Fruit fly (Drosophila melanogaster): Measurements from ENCODE around the gene mfrn.
A peak's percentile ranks its signal among the peaks of the same experiment; 100 is the strongest.

Gene mfrn

dm6 chr3R:27987772-27988171 is 40.0 kb upstream of the mfrn start (continued):
- no peak for TF ChIP-seq pho (GFP tag; optimal IDR thresholded peaks at IDR 0.05)
- TF ChIP-seq CG7556 (GFP tag; optimal IDR thresholded peaks at IDR 0.05): no peak
- TF ChIP-seq lola (GFP tag; optimal IDR thresholded peaks at IDR 0.05): no peak
- no peak for TF ChIP-seq Fer2 (tag; optimal IDR thresholded peaks at IDR 0.05)
- no peak for TF ChIP-seq Scr (GFP tag; IDR thresholded peaks at IDR 0.05; ENCODE audit: partially characterized antibody)
- TF ChIP-seq CG31365 (tag; optimal IDR thresholded peaks at IDR 0.05): no peak
- TF ChIP-seq Ada2b (GFP tag; IDR thresholded peaks at IDR 0.05): no peak
- peak; percentile 8; the same call in 1 of the 2 replicates for TF ChIP-seq rib (GFP tag; IDR thresholded peaks at IDR 0.05)
- no peak for TF ChIP-seq Sin3A (optimal IDR thresholded peaks at IDR 0.05)

- TF ChIP-seq Dref (GFP tag; IDR thresholded peaks at IDR 0.05): no peak
- peak; percentile 71 for TF ChIP-seq CG17328 (GFP tag; IDR thresholded peaks at IDR 0.05)
- no peak for TF ChIP-seq gfzf (GFP tag; optimal IDR thresholded peaks at IDR 0.05)
- peak; percentile 47 for TF ChIP-seq fd96Cb (tag; optimal IDR thresholded peaks at IDR 0.05)
- no peak for TF ChIP-seq luna (GFP tag; optimal IDR thresholded peaks at IDR 0.05)
- TF ChIP-seq CG10959 (GFP tag; IDR thresholded peaks at IDR 0.05): no peak
- TF ChIP-seq nmo (GFP tag; optimal IDR thresholded peaks at IDR 0.05): peak; percentile 83
- TF ChIP-seq CG12942 (GFP tag; optimal IDR thresholded peaks at IDR 0.05): peak; percentile 21
- TF ChIP-seq CG11093 (GFP tag; IDR thresholded peaks at IDR 0.05): no peak
- TF ChIP-seq D19A (tag; optimal IDR thresholded peaks at IDR 0.05): peak; percentile 51
- TF ChIP-seq Ets65A (GFP tag): no peak
- TF ChIP-seq CG30403 (GFP tag; optimal IDR thresholded peaks at IDR 0.05): peak; percentile 77
- TF ChIP-seq CG1647 (GFP tag; optimal IDR thresholded peaks at IDR 0.05): peak; percentile 27
- TF ChIP-seq klu (GFP tag; IDR thresholded peaks at IDR 0.05): peak; percentile 69
- TF ChIP-seq her (GFP tag; optimal IDR thresholded peaks at IDR 0.05): no peak
- TF ChIP-seq eyg (GFP tag; optimal IDR thresholded peaks at IDR 0.05): no peak
- TF ChIP-seq jumu (GFP tag; optimal IDR thresholded peaks at IDR 0.05): no peak
- TF ChIP-seq Side (GFP tag; optimal IDR thresholded peaks at IDR 0.05): no peak
- TF ChIP-seq Mes4 (GFP tag; optimal IDR thresholded peaks at IDR 0.05): no peak
- peak; percentile 79 for TF ChIP-seq CG9932 (GFP tag; IDR thresholded peaks at IDR 0.05)
- TF ChIP-seq aop (GFP tag; IDR thresholded peaks at IDR 0.05): no peak
- no peak for TF ChIP-seq Elba2 (GFP tag; optimal IDR thresholded peaks at IDR 0.05)
- no peak for TF ChIP-seq vfl (GFP tag; optimal IDR thresholded peaks at IDR 0.05)
- no peak for TF ChIP-seq Dp (GFP tag; optimal IDR thresholded peaks at IDR 0.05)
- TF ChIP-seq Mad (GFP tag; optimal IDR thresholded peaks at IDR 0.05): peak; percentile 6
- no peak for TF ChIP-seq pb (GFP tag; optimal IDR thresholded peaks at IDR 0.05)
- no peak for TF ChIP-seq Atf-2 (GFP tag; optimal IDR thresholded peaks at IDR 0.05)
- no peak for TF ChIP-seq unc-4 (GFP tag; IDR thresholded peaks at IDR 0.05; ENCODE audit: partially characterized antibody)
- peak; percentile 62; the same call in 2 of the 3 replicates for TF ChIP-seq CG2889 (GFP tag; IDR thresholded peaks at IDR 0.05)
- TF ChIP-seq H2.0 (GFP tag; IDR thresholded peaks at IDR 0.05): peak; percentile 49; the same call in 1 of the 2 replicates
- peak; percentile 68 for TF ChIP-seq CG8388 (GFP tag; optimal IDR thresholded peaks at IDR 0.05)
- TF ChIP-seq Taf1 (GFP tag; IDR thresholded peaks at IDR 0.05): 0 out of 2 replicates have a peak, but pooled peaks have one; percentile 22
- TF ChIP-seq Hsf (GFP tag; optimal IDR thresholded peaks at IDR 0.05): peak; percentile 31
- TF ChIP-seq abd-A (tag; optimal IDR thresholded peaks at IDR 0.05): no peak
- peak; percentile 42 for TF ChIP-seq CG4730 (GFP tag; IDR thresholded peaks at IDR 0.05)
- TF ChIP-seq wek (GFP tag; optimal IDR thresholded peaks at IDR 0.05): no peak
- TF ChIP-seq Gug (GFP tag; IDR thresholded peaks at IDR 0.05): no peak
- TF ChIP-seq Optix (GFP tag; IDR thresholded peaks at IDR 0.05): peak; percentile 37; the same call in 1 of the 3 replicates
- TF ChIP-seq Sox100B (GFP tag; optimal IDR thresholded peaks at IDR 0.05): peak; percentile 49
- peak; percentile 49; the same call in 1 of the 2 replicates for TF ChIP-seq CG32767 (GFP tag; IDR thresholded peaks at IDR 0.05)
- peak; percentile 76 for TF ChIP-seq lmd (GFP tag; IDR thresholded peaks at IDR 0.05)
- TF ChIP-seq Adf1 (GFP tag; IDR thresholded peaks at IDR 0.05): peak; percentile 52
- TF ChIP-seq Sin3A (optimal IDR thresholded peaks at IDR 0.05): no peak
- peak; percentile 81 for TF ChIP-seq Meics (GFP tag; optimal IDR thresholded peaks at IDR 0.05)
Observed at dm6 chr3R:27987329-27987728, 39.5 kb upstream of the mfrn start.

All from whole organism, embryonic.